Worm (Caenorhabditis elegans): ENCODE measurements around the gene T13C2.2.

T13C2.2 gene

DNA sequence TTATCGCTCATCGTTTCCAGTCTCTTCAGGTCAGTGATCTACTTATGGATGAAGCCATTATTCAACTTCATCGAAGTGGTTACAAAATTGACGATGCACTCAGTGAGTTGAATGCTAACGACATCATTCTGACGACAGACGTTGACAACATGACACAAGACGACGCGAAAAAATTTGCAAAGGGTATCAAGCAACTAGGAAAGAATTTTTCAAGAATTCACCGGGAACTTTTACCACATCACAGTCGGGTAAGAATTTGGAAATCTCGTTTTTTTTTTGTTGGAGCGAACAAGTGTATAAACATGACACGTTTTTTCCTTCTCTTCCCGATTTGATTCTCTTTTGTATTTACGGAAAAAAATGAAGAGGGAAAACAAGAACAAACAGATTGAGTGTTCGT is 48.7 kb downstream of the T13C2.2 start (continued):
- no peak for TF ChIP-seq B0035.1 (tag; optimal IDR thresholded peaks at IDR 0.05)
- no peak for TF ChIP-seq C06A6.2 (GFP tag; conservative IDR thresholded peaks at IDR 0.05)
- no peak for TF ChIP-seq snpc-1.3 (tag; optimal IDR thresholded peaks at IDR 0.05; ENCODE audit: insufficient read depth)
- TF ChIP-seq rpc-1 (optimal IDR thresholded peaks at IDR 0.05): no peak
- no peak for TF ChIP-seq rpc-1 (tag; optimal IDR thresholded peaks at IDR 0.05)
- TF ChIP-seq egl-18 (GFP tag; IDR thresholded peaks at IDR 0.05): no peak

DNA sequence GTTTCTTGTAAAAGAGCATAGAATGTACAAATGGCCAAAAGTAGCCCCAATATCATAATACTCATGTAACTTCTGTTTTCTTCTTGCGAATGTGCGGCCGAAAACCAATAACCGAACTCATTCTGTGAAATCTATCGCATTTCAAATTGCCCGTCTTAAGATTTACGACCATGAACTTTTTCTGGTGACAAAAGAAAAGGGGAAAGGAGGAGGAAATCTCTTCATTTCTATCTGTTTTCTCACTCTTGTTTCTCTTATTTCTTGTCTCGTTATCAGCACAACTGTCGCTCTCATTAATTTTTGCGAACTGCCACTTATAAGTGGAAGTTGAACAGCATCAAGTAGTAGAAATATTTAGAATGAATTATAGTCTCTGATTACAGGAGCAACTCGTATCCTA is 49.1 kb downstream of the T13C2.2 start:
- peak; percentile 37 for TF ChIP-seq nhr-80 (tag; optimal IDR thresholded peaks at IDR 0.05)
- no peak for TF ChIP-seq F37B4.10 (GFP tag; IDR thresholded peaks at IDR 0.05)
- no peak for TF ChIP-seq hmg-20 (GFP tag; IDR thresholded peaks at IDR 0.05)

DNA sequence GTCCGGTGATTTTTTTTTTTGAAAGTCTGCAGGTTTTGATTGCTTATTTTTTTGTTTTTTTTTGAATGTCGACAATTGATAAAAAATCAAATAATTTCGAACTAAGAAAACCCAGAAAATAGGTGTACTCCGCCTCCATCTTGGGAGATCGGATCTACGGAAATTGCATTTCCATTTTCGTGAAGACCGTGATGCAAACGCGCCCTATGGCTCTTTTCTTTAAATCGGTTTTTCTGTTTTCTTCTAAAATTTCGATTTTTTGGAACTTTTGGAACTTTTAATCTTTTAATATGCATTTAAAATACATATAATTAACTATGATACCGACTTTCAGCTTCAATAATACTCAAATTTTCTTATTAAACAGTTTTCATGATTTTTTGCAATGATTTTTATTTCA is 50.0 kb downstream of the T13C2.2 start:
- no peak for TF ChIP-seq Y53G8AR.9 (GFP tag; conservative IDR thresholded peaks at IDR 0.05)
- TF ChIP-seq snpc-4 (GFP tag; optimal IDR thresholded peaks at IDR 0.05): no peak
- TF ChIP-seq snpc-4 (tag; optimal IDR thresholded peaks at IDR 0.05): peak in 1 of 4 experiments; percentile 7
- no peak for TF ChIP-seq dox-1 (GFP tag; IDR thresholded peaks at IDR 0.05)
- TF ChIP-seq mcd-1 (GFP tag; IDR thresholded peaks at IDR 0.05): peak; percentile 55
- TF ChIP-seq F49E8.2 (tag; optimal IDR thresholded peaks at IDR 0.05; ENCODE audit: insufficient read depth): no peak
- TF ChIP-seq xnd-1 (tag; optimal IDR thresholded peaks at IDR 0.05): no peak
- TF ChIP-seq cebp-1 (GFP tag; IDR thresholded peaks at IDR 0.05): no peak
- no peak for TF ChIP-seq cebp-1 (tag; optimal IDR thresholded peaks at IDR 0.05)
- TF ChIP-seq ceh-100 (GFP tag; IDR thresholded peaks at IDR 0.05): peak; percentile 86
- no peak for TF ChIP-seq ceh-91 (GFP tag; IDR thresholded peaks at IDR 0.05)
- no peak for TF ChIP-seq rcor-1 (GFP tag; IDR thresholded peaks at IDR 0.05)

DNA sequence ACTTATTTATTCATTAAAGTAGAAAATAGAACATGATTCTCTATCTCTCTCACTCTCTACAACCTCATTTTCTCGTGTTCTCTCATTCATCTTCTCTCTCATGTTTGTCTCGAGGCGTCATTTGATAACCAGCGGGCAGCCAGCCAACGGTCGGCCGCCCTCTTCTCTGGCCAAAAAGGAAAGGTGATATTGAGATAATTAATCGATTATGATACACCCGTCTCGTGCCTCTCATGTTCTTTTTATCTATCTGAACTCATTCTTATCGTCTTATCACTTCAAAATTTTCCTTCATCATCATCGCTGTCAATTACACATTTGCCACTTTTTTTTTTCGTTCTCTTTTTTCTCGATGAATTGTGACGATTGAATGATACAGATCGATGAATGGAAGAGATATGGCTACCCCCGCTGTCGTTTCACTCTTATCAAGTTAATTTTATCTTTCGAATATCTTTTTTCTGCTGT is 50.7 kb downstream of the T13C2.2 start:
- TF ChIP-seq C06A6.2 (GFP tag; conservative IDR thresholded peaks at IDR 0.05) (peak; percentile 74), atf-7 (tag; optimal IDR thresholded peaks at IDR 0.05) (peak; percentile 95), dpl-1 (GFP tag; optimal IDR thresholded peaks at IDR 0.05) (no peak), madf-8 (GFP tag; conservative IDR thresholded peaks at IDR 0.05) (no peak), nfyb-1 (GFP tag; IDR thresholded peaks at IDR 0.05) (peak; percentile 76), ceh-100 (GFP tag; IDR thresholded peaks at IDR 0.05) (0 out of 2 replicates have a peak, but pooled peaks have one; percentile 17), cebp-1 (GFP tag; IDR thresholded peaks at IDR 0.05) (no peak), cebp-1 (tag; optimal IDR thresholded peaks at IDR 0.05) (peak; percentile 79), F49E8.2 (tag; optimal IDR thresholded peaks at IDR 0.05; ENCODE audit: insufficient read depth) (no peak), tlf-1 (GFP tag; optimal IDR thresholded peaks at IDR 0.05) (peak; percentile 58), hmg-20 (GFP tag; IDR thresholded peaks at IDR 0.05) (no peak), snpc-4 (GFP tag; optimal IDR thresholded peaks at IDR 0.05) (no peak), snpc-4 (tag; optimal IDR thresholded peaks at IDR 0.05) (peak; percentile 67 to 88 (median 68)), nhr-90 (tag; optimal IDR thresholded peaks at IDR 0.05) (peak; percentile 77), F10E7.11 (tag; optimal IDR thresholded peaks at IDR 0.05) (no peak), ceh-27 (GFP tag; optimal IDR thresholded peaks at IDR 0.05) (peak; percentile 59), mcd-1 (GFP tag; IDR thresholded peaks at IDR 0.05) (peak; percentile 53), madf-10 (tag; optimal IDR thresholded peaks at IDR 0.05) (peak; percentile 79), egl-44 (GFP tag; IDR thresholded peaks at IDR 0.05) (peak; percentile 46; the same call in 1 of the 2 replicates), snpc-1.1 (tag; optimal IDR thresholded peaks at IDR 0.05; ENCODE audit: insufficient read depth) (no peak), sptf-2 (GFP tag; optimal IDR thresholded peaks at IDR 0.05) (peak; percentile 57), lin-54 (GFP tag; optimal IDR thresholded peaks at IDR 0.05) (peak; percentile 13), somi-1 (GFP tag; optimal IDR thresholded peaks at IDR 0.05) (peak; percentile 85), ets-4 (GFP tag; optimal IDR thresholded peaks at IDR 0.05) (peak; percentile 79), cebp-2 (GFP tag; IDR thresholded peaks at IDR 0.05) (no peak), pha-4 (tag; optimal IDR thresholded peaks at IDR 0.05) (peak; percentile 20), ztf-3 (GFP tag; optimal IDR thresholded peaks at IDR 0.05) (peak; percentile 28), tbp1 (GFP tag; optimal IDR thresholded peaks at IDR 0.05) (peak; percentile 47), Y95B8A.8 (GFP tag; IDR thresholded peaks at IDR 0.05) (0 out of 2 replicates have a peak, but pooled peaks have one; percentile 30), attf-5 (GFP tag; optimal IDR thresholded peaks at IDR 0.05) (peak; percentile 76), ztf-22 (GFP tag; optimal IDR thresholded peaks at IDR 0.05) (peak; percentile 95)
